Worm (Caenorhabditis elegans) whole organism, young adult: Measurements from ENCODE around the gene rps-4.

ENCODE experiments used
- B0261.1 ChIP-seq: sonication (generic microtip); optimal IDR thresholded peaks from 2 replicates; lab custom pipeline; 2016; ENCODE audit warnings: mild to moderate bottlenecking, missing genetic modification characterization, moderate library complexity, missing compliant biosample characterization
- B0336.3 ChIP-seq: fragments of 200-800 bp; sonication (Bioruptor generic); IDR thresholded peaks from 2 replicates; pipeline ENCODE4 v1.3.6; 2022; ENCODE audit warnings: missing genetic modification characterization, missing compliant biosample characterization
- C06A6.2 ChIP-seq: fragments of 200-800 bp; sonication (Bioruptor generic); conservative IDR thresholded peaks from 2 replicates; pipeline ENCODE4 v1.3.6; 2022; ENCODE audit warnings: missing genetic modification characterization, missing compliant biosample characterization
- F33H1.4 ChIP-seq: fragments of 200-800 bp; sonication (Bioruptor generic); IDR thresholded peaks from 2 replicates; pipeline ENCODE4 v1.3.6; 2022; ENCODE audit warnings: missing genetic modification reagents, missing genetic modification characterization, missing compliant biosample characterization
- F37B4.10 ChIP-seq: fragments of 200-800 bp; sonication (Bioruptor generic); IDR thresholded peaks from 2 replicates; pipeline ENCODE4 v1.3.6; 2022; ENCODE audit warnings: missing genetic modification characterization, missing compliant biosample characterization
- F39B2.1 ChIP-seq: fragments of 200-800 bp; sonication (Bioruptor generic); IDR thresholded peaks from 2 replicates; pipeline ENCODE4 v1.3.6; 2022; ENCODE audit warnings: missing genetic modification reagents, missing genetic modification characterization, missing compliant biosample characterization
- F55B11.4 ChIP-seq: sonication (generic microtip); optimal IDR thresholded peaks from 2 replicates; lab custom pipeline; 2016; ENCODE audit warnings: missing compliant biosample characterization, missing genetic modification characterization, borderline replicate concordance; ENCODE audit not compliant: insufficient read depth
- K12H6.12 ChIP-seq: fragments of 200-800 bp; sonication (Bioruptor generic); optimal IDR thresholded peaks from 2 replicates; lab custom pipeline; 2018; ENCODE audit warnings: mild to moderate bottlenecking, missing genetic modification characterization, missing compliant biosample characterization
- T26A5.8 ChIP-seq: sonication (generic microtip); optimal IDR thresholded peaks from 2 replicates; lab custom pipeline; 2016; ENCODE audit warnings: missing genetic modification characterization, missing compliant biosample characterization
- Y53F4B.3 ChIP-seq: fragments of 200-800 bp; sonication (Bioruptor generic); IDR thresholded peaks from 2 replicates; pipeline ENCODE4 v1.3.6; 2022; ENCODE audit warnings: missing genetic modification reagents, missing genetic modification characterization, missing compliant biosample characterization
- Y53G8AR.9 ChIP-seq: fragments of 200-800 bp; sonication (Bioruptor generic); conservative IDR thresholded peaks from 2 replicates; pipeline ENCODE4 v1.3.6; 2022; ENCODE audit warnings: missing genetic modification reagents, missing genetic modification characterization, missing compliant biosample characterization
- Y56A3A.18 ChIP-seq: fragments of 200-800 bp; sonication (Bioruptor generic); IDR thresholded peaks from 2 replicates; pipeline ENCODE4 v1.3.6; 2022; ENCODE audit warnings: missing genetic modification reagents, missing genetic modification characterization, missing compliant biosample characterization
- Y95B8A.8 ChIP-seq: fragments of 200-800 bp; sonication (Bioruptor generic); IDR thresholded peaks from 2 replicates; pipeline ENCODE4 v1.3.6; 2022; ENCODE audit warnings: missing genetic modification reagents, missing genetic modification characterization, missing compliant biosample characterization
- aptf-2 ChIP-seq: fragments of 200-800 bp; sonication (Bioruptor generic); conservative IDR thresholded peaks from 2 replicates; pipeline ENCODE4 v1.3.6; 2022; ENCODE audit warnings: missing genetic modification reagents, missing genetic modification characterization, missing compliant biosample characterization
- aptf-3 ChIP-seq: fragments of 200-800 bp; sonication (Bioruptor generic); IDR thresholded peaks from 2 replicates; pipeline ENCODE4 v1.3.6; 2022; ENCODE audit warnings: missing genetic modification characterization, missing compliant biosample characterization
- attf-6 ChIP-seq: fragments of 200-800 bp; sonication (Bioruptor generic); IDR thresholded peaks from 2 replicates; pipeline ENCODE4 v1.3.6; 2022; ENCODE audit warnings: missing genetic modification reagents, missing genetic modification characterization, missing compliant biosample characterization
- ceh-27 ChIP-seq: fragments of 200-800 bp; sonication (Bioruptor generic); optimal IDR thresholded peaks from 2 replicates; lab custom pipeline; 2018; ENCODE audit warnings: mild to moderate bottlenecking, missing genetic modification characterization, moderate library complexity, missing compliant biosample characterization
- ceh-40 ChIP-seq: fragments of 200-800 bp; sonication (Bioruptor generic); IDR thresholded peaks from 2 replicates; pipeline ENCODE4 v1.3.6; 2022; ENCODE audit warnings: missing genetic modification characterization, missing compliant biosample characterization
- dox-1 ChIP-seq: fragments of 200-800 bp; sonication (Bioruptor generic); IDR thresholded peaks from 2 replicates; pipeline ENCODE4 v1.3.6; 2022; ENCODE audit warnings: missing genetic modification reagents, missing genetic modification characterization, missing compliant biosample characterization
- egl-18 ChIP-seq: fragments of 200-800 bp; sonication (Bioruptor generic); IDR thresholded peaks from 2 replicates; pipeline ENCODE4 v1.3.6; 2022; ENCODE audit warnings: missing genetic modification reagents, missing genetic modification characterization, missing compliant biosample characterization
- egl-44 ChIP-seq: fragments of 200-800 bp; sonication (Bioruptor generic); IDR thresholded peaks from 2 replicates; pipeline ENCODE4 v1.3.6; 2022; ENCODE audit warnings: missing genetic modification reagents, missing genetic modification characterization, missing compliant biosample characterization
- egrh-3 ChIP-seq: fragments of 200-800 bp; sonication (Bioruptor generic); IDR thresholded peaks from 2 replicates; pipeline ENCODE4 v1.3.6; 2022; ENCODE audit warnings: missing genetic modification reagents, missing genetic modification characterization, missing compliant biosample characterization
- him-1 ChIP-seq: sonication (generic microtip); optimal IDR thresholded peaks from 2 replicates; lab custom pipeline; 2016; ENCODE audit warnings: missing genotype, missing genetic modification reagents, missing genetic modification characterization, missing compliant biosample characterization
- hlh-26 ChIP-seq: fragments of 200-800 bp; sonication (Bioruptor generic); conservative IDR thresholded peaks from 2 replicates; pipeline ENCODE4 v1.3.6; 2022; ENCODE audit warnings: missing genetic modification reagents, missing genetic modification characterization, missing compliant biosample characterization
- hrde-1 ChIP-seq: sonication (generic microtip); optimal IDR thresholded peaks from 2 replicates; lab custom pipeline; 2016; ENCODE audit warnings: missing genetic modification characterization, mild to moderate bottlenecking, missing compliant biosample characterization, moderate library complexity, missing genotype, missing genetic modification reagents, borderline replicate concordance
- let-526 ChIP-seq: fragments of 200-800 bp; sonication (Bioruptor generic); IDR thresholded peaks from 2 replicates; pipeline ENCODE4 v1.3.6; 2022; ENCODE audit warnings: missing genetic modification reagents, missing genetic modification characterization, missing compliant biosample characterization
- lin-26 ChIP-seq: fragments of 200-800 bp; sonication (Bioruptor generic); IDR thresholded peaks from 2 replicates; pipeline ENCODE4 v1.3.6; 2022; ENCODE audit warnings: missing genetic modification reagents, missing genetic modification characterization, missing compliant biosample characterization
- lir-1 ChIP-seq: fragments of 200-800 bp; sonication (Bioruptor generic); conservative IDR thresholded peaks from 2 replicates; pipeline ENCODE4 v1.3.6; 2022; ENCODE audit warnings: missing genetic modification reagents, missing genetic modification characterization, missing compliant biosample characterization
- madf-10 ChIP-seq: sonication (generic microtip); optimal IDR thresholded peaks from 2 replicates; lab custom pipeline; 2016; ENCODE audit warnings: mild to moderate bottlenecking, missing genetic modification characterization, missing compliant biosample characterization
- madf-6 ChIP-seq: fragments of 200-800 bp; sonication (Bioruptor generic); IDR thresholded peaks from 2 replicates; pipeline ENCODE4 v1.3.6; 2022; ENCODE audit warnings: missing genetic modification reagents, missing genetic modification characterization, missing compliant biosample characterization
- mes-4 ChIP-seq: sonication (generic microtip); optimal IDR thresholded peaks from 2 replicates; lab custom pipeline; 2016; ENCODE audit warnings: missing genotype, missing genetic modification characterization, missing compliant biosample characterization
- nhr-179 ChIP-seq: sonication (generic microtip); optimal IDR thresholded peaks from 2 replicates; lab custom pipeline; 2016; ENCODE audit warnings: mild to moderate bottlenecking, missing genetic modification characterization, missing compliant biosample characterization
- nhr-90 ChIP-seq: sonication (generic microtip); optimal IDR thresholded peaks from 2 replicates; lab custom pipeline; 2016; ENCODE audit warnings: missing genotype, mild to moderate bottlenecking, missing genetic modification characterization, missing compliant biosample characterization
- pha-4 ChIP-seq: fragments of 150-350 bp; sonication (generic microtip); optimal IDR thresholded peaks from 2 replicates; lab custom pipeline; 2014; ENCODE audit warnings: missing biosample characterization, missing genetic modification reagents, missing genetic modification characterization
- rec-8 ChIP-seq, 2 experiments: sonication (generic microtip); optimal IDR thresholded peaks; 2 replicates each; lab custom pipeline; 2016; ENCODE audit warnings: mild to moderate bottlenecking in 2 of 2, missing genetic modification characterization in 2 of 2, missing genetic modification reagents in 2 of 2, missing genotype in 2 of 2, missing biosample characterization in 1 of 2, missing compliant biosample characterization in 1 of 2, moderate library complexity in 1 of 2
- sea-2 ChIP-seq: fragments of 200-800 bp; sonication (Bioruptor generic); IDR thresholded peaks from 2 replicates; pipeline ENCODE4 v1.3.6; 2022; ENCODE audit warnings: missing genetic modification characterization, missing compliant biosample characterization
- snpc-1.1 ChIP-seq: sonication (generic microtip); optimal IDR thresholded peaks from 2 replicates; lab custom pipeline; 2017; ENCODE audit warnings: missing genetic modification characterization, mild to moderate bottlenecking, missing compliant biosample characterization, antibody characterized with exemption, moderate library complexity, missing genotype, missing genetic modification reagents; ENCODE audit not compliant: insufficient read depth
- snpc-4 ChIP-seq, 5 experiments: fragments of 150-350 bp in 1 of 5; sonication (generic microtip) in 4 of 5; optimal IDR thresholded peaks; 2 replicates each; lab custom pipeline; 2014 to 2018; ENCODE audit warnings: missing genetic modification characterization in 5 of 5, missing biosample characterization in 3 of 5, antibody characterized with exemption in 2 of 5, mild to moderate bottlenecking in 2 of 5, missing compliant biosample characterization in 2 of 5, missing genotype in 2 of 5, moderate library complexity in 2 of 5, missing genetic modification reagents in 1 of 5
- tbx-9 ChIP-seq: sonication (generic microtip); optimal IDR thresholded peaks from 2 replicates; lab custom pipeline; 2016; ENCODE audit warnings: borderline replicate concordance, missing genetic modification characterization, inconsistent platforms, missing compliant biosample characterization
- zim-3 ChIP-seq: sonication (generic microtip); optimal IDR thresholded peaks from 2 replicates; lab custom pipeline; 2017; ENCODE audit warnings: mild to moderate bottlenecking, missing genetic modification characterization, moderate library complexity, missing compliant biosample characterization
- ztf-22 ChIP-seq: fragments of 200-800 bp; sonication (Bioruptor generic); optimal IDR thresholded peaks from 2 replicates; lab custom pipeline; 2018; ENCODE audit warnings: mild to moderate bottlenecking, missing genetic modification characterization, moderate library complexity, missing compliant biosample characterization
- ztf-26 ChIP-seq: sonication (generic microtip); optimal IDR thresholded peaks from 2 replicates; lab custom pipeline; 2017; ENCODE audit warnings: missing genetic modification characterization, missing compliant biosample characterization

Gene rps-4

ce11 chrIV:7112312-7112711 lies 27.8 kb upstream of the rps-4 start:
- peak; percentile 63; the same call in 1 of the 2 replicates for TF ChIP-seq egrh-3 (GFP tag; lab: Robert Waterston, UW)

- TF ChIP-seq egl-18 (GFP tag; lab: Robert Waterston, UW) (no peak), ztf-22 (GFP tag; lab: Kevin White, UChicago) (no peak), F39B2.1 (GFP tag; lab: Robert Waterston, UW) (no peak), madf-6 (GFP tag; lab: Robert Waterston, UW) (no peak), Y53F4B.3 (no peak), let-526 (no peak), rec-8 (tag; optimal IDR thresholded peaks at IDR 0.05; lab: Kevin White, UChicago) (no peak), Y56A3A.18 (GFP tag; lab: Robert Waterston, UW) (no peak), attf-6 (GFP tag; lab: Robert Waterston, UW) (no peak), lir-1 (GFP tag; lab: Robert Waterston, UW) (no peak), him-1 (tag; lab: Kevin White, UChicago) (no peak), mes-4 (no peak), tbx-9 (tag; lab: Kevin White, UChicago) (no peak), zim-3 (tag; lab: Kevin White, UChicago) (no peak), nhr-179 (tag; lab: Kevin White, UChicago) (no peak), B0261.1 (tag; lab: Kevin White, UChicago) (no peak)
- TF ChIP-seq, all 124 proteins: peak for 0
Measured at ce11 chrIV:7111354-7111753, 26.9 kb upstream of the rps-4 start, which contains the start of the genes ZC477.7 and ssq-3. Gene ZC477.7 (minus strand): TSS chrIV:7111454. Gene ssq-3 (plus strand): TSS chrIV:7111604.

ce11 chrIV:7107893-7108292 lies 23.4 kb upstream of the rps-4 start, which contains the start of gene ZC477.2:
Gene ZC477.2 (plus strand): TSS chrIV:7108193.
- TF ChIP-seq ztf-26 (tag; lab: Kevin White, UChicago) = no peak
- TF ChIP-seq dox-1 (GFP tag; lab: Robert Waterston, UW) = no peak
- TF ChIP-seq sea-2 (GFP tag; lab: Robert Waterston, UW) = no peak
- no peak for TF ChIP-seq snpc-4 (GFP tag; optimal IDR thresholded peaks at IDR 0.05; lab: Kevin White, UChicago)
- TF ChIP-seq snpc-4 (tag; optimal IDR thresholded peaks at IDR 0.05; lab: Kevin White, UChicago) = no peak
- TF ChIP-seq C06A6.2 (GFP tag; lab: Robert Waterston, UW) = no peak
- TF ChIP-seq zim-3 (tag; lab: Kevin White, UChicago) = no peak
- no peak for TF ChIP-seq aptf-3 (GFP tag; lab: Robert Waterston, UW)
- TF ChIP-seq F55B11.4 (tag; lab: Kevin White, UChicago) = no peak

ce11 chrIV:7103211-7103679 lies 18.8 kb upstream of the rps-4 start, which contains the start of the genes rde-8 and ZC477.3:
Gene rde-8 (minus strand): TSS chrIV:7103261.
Gene ZC477.3 (plus strand): TSS chrIV:7103492.
- TF ChIP-seq ceh-40 = no peak
- no peak for TF ChIP-seq K12H6.12
- no peak for TF ChIP-seq madf-10 (tag; lab: Kevin White, UChicago)
- no peak for TF ChIP-seq let-526
- 0 out of 2 replicates have a peak, but pooled peaks have one; percentile 30 for TF ChIP-seq Y53G8AR.9
- no peak for TF ChIP-seq nhr-90 (tag; lab: Kevin White, UChicago)
- TF ChIP-seq snpc-1.1 = peak; percentile 10
- TF ChIP-seq ceh-27 = no peak
- no peak for TF ChIP-seq hrde-1 (tag; lab: Kevin White, UChicago)
- TF ChIP-seq aptf-3 (GFP tag; lab: Robert Waterston, UW) = no peak
- no peak for TF ChIP-seq hlh-26
- TF ChIP-seq pha-4 = no peak
- no peak for TF ChIP-seq T26A5.8
- TF ChIP-seq F33H1.4 (GFP tag; lab: Robert Waterston, UW) = peak; percentile 65
- no peak for TF ChIP-seq egl-44 (GFP tag; lab: Robert Waterston, UW)
- TF ChIP-seq lin-26 = no peak
- no peak for TF ChIP-seq aptf-2 (GFP tag; lab: Robert Waterston, UW)
- TF ChIP-seq C06A6.2 (GFP tag; lab: Robert Waterston, UW) = no peak
- TF ChIP-seq Y95B8A.8 (GFP tag; lab: Robert Waterston, UW) = no peak
- TF ChIP-seq F37B4.10 (GFP tag; lab: Robert Waterston, UW) = no peak
- no peak for TF ChIP-seq F39B2.1 (GFP tag; lab: Robert Waterston, UW)
- peak; percentile 54; the same call in 1 of the 2 replicates for TF ChIP-seq B0336.3 (GFP tag; lab: Robert Waterston, UW)
